Fruit fly (Drosophila melanogaster) whole organism, prepupa: ENCODE data around the gene CG34417.

ENCODE experiments used
- Blimp-1 ChIP-seq: fragments of 200-800 bp; sonication (Bioruptor generic); optimal IDR thresholded peaks from 3 replicates; lab custom pipeline; 2017; ENCODE audit warnings: missing biosample characterization, missing genetic modification characterization, mild to moderate bottlenecking, moderate library complexity, missing genetic modification reagents
- CG10631 ChIP-seq: fragments of 200-800 bp; sonication (Bioruptor generic); optimal IDR thresholded peaks from 2 replicates; lab custom pipeline; 2016; ENCODE audit warnings: missing biosample characterization, missing genetic modification characterization
- CG10669 ChIP-seq: fragments of 200-800 bp; sonication (Bioruptor generic); optimal IDR thresholded peaks from 3 replicates; lab custom pipeline; 2018; ENCODE audit warnings: missing biosample characterization, mild to moderate bottlenecking, missing genetic modification characterization, moderate library complexity
- CG11294 ChIP-seq: fragments of 200-800 bp; sonication (Bioruptor generic); IDR thresholded peaks from 2 replicates; pipeline ENCODE4 v1.3.6; 2022; ENCODE audit warnings: missing biosample characterization, missing genetic modification characterization
- CG15336 ChIP-seq: fragments of 200-800 bp; sonication (Bioruptor generic); IDR thresholded peaks from 2 replicates; pipeline ENCODE4 v1.3.6; 2022; ENCODE audit warnings: missing biosample characterization, missing genetic modification characterization
- CG16779 ChIP-seq: fragments of 200-800 bp; sonication (Bioruptor generic); optimal IDR thresholded peaks from 3 replicates; lab custom pipeline; 2017; ENCODE audit warnings: missing biosample characterization, mild to moderate bottlenecking, missing genetic modification characterization
- CG31627 ChIP-seq: fragments of 200-800 bp; sonication (Bioruptor generic); optimal IDR thresholded peaks from 3 replicates; lab custom pipeline; 2016; ENCODE audit warnings: missing biosample characterization, missing genetic modification characterization
- CG34406 ChIP-seq: fragments of 200-800 bp; sonication (Bioruptor generic); optimal IDR thresholded peaks from 3 replicates; lab custom pipeline; 2016; ENCODE audit warnings: missing biosample characterization, missing genetic modification characterization
- CG4318 ChIP-seq: fragments of 200-800 bp; sonication (Bioruptor generic); optimal IDR thresholded peaks from 3 replicates; lab custom pipeline; 2017; ENCODE audit warnings: missing biosample characterization, mild to moderate bottlenecking, missing genetic modification characterization
- CG6163 ChIP-seq: fragments of 200-800 bp; sonication (Bioruptor generic); IDR thresholded peaks from 3 replicates; pipeline ENCODE4 v1.3.6; 2022; ENCODE audit warnings: missing biosample characterization, missing genetic modification characterization
- CG6276 ChIP-seq: fragments of 200-800 bp; sonication (Bioruptor generic); optimal IDR thresholded peaks from 2 replicates; lab custom pipeline; 2017; ENCODE audit warnings: missing biosample characterization, mild to moderate bottlenecking, missing genetic modification characterization
- CG6792 ChIP-seq: fragments of 200-800 bp; sonication (Bioruptor generic); optimal IDR thresholded peaks from 3 replicates; lab custom pipeline; 2016; ENCODE audit warnings: missing biosample characterization, missing genetic modification characterization
- CG6808 ChIP-seq: fragments of 200-800 bp; sonication (Bioruptor generic); optimal IDR thresholded peaks from 3 replicates; lab custom pipeline; 2017; ENCODE audit warnings: missing biosample characterization, missing genetic modification characterization, mild to moderate bottlenecking, moderate library complexity, missing genetic modification reagents
- CG7368 ChIP-seq: fragments of 200-800 bp; sonication (Bioruptor generic); optimal IDR thresholded peaks from 3 replicates; lab custom pipeline; 2016; ENCODE audit warnings: missing biosample characterization, missing genetic modification characterization
- CG8119 ChIP-seq: fragments of 200-800 bp; sonication (Bioruptor generic); IDR thresholded peaks from 3 replicates; pipeline ENCODE4 v1.3.6; 2022; ENCODE audit warnings: missing biosample characterization, missing genetic modification characterization
- CG8319 ChIP-seq: fragments of 200-800 bp; sonication (Bioruptor generic); optimal IDR thresholded peaks from 3 replicates; lab custom pipeline; 2016; ENCODE audit warnings: missing biosample characterization, missing genetic modification characterization
- CG8632 ChIP-seq: fragments of 200-800 bp; sonication (Bioruptor generic); optimal IDR thresholded peaks from 3 replicates; lab custom pipeline; 2016; ENCODE audit warnings: missing biosample characterization, missing genetic modification characterization
- CG9139 ChIP-seq: fragments of 200-800 bp; sonication (Bioruptor generic); optimal IDR thresholded peaks from 3 replicates; lab custom pipeline; 2017; ENCODE audit warnings: missing biosample characterization, mild to moderate bottlenecking, missing genetic modification characterization
- Eip75B ChIP-seq: fragments of 200-800 bp; sonication (Bioruptor generic); optimal IDR thresholded peaks from 3 replicates; lab custom pipeline; 2016; ENCODE audit warnings: missing biosample characterization, missing genetic modification characterization
- Ets21C ChIP-seq: fragments of 200-800 bp; sonication (Bioruptor generic); optimal IDR thresholded peaks from 3 replicates; lab custom pipeline; 2016; ENCODE audit warnings: missing biosample characterization, missing genetic modification characterization
- Ets96B ChIP-seq: fragments of 200-800 bp; optimal IDR thresholded peaks from 2 replicates; lab custom pipeline; 2019; ENCODE audit warnings: missing biosample characterization, mild to moderate bottlenecking, missing genetic modification characterization, moderate library complexity
- Hr39 ChIP-seq: fragments of 200-800 bp; sonication (Bioruptor generic); optimal IDR thresholded peaks from 2 replicates; lab custom pipeline; 2016; ENCODE audit warnings: missing biosample characterization, missing genetic modification characterization
- Smox ChIP-seq: fragments of 200-800 bp; sonication (Bioruptor generic); optimal IDR thresholded peaks from 3 replicates; lab custom pipeline; 2016; ENCODE audit warnings: missing biosample characterization, missing genetic modification characterization
- Sox102F ChIP-seq: fragments of 200-800 bp; sonication (Bioruptor generic); optimal IDR thresholded peaks from 2 replicates; lab custom pipeline; 2016; ENCODE audit warnings: missing biosample characterization, mild to moderate bottlenecking, missing genetic modification characterization
- Sox14 ChIP-seq: fragments of 200-800 bp; sonication (Bioruptor generic); optimal IDR thresholded peaks from 3 replicates; lab custom pipeline; 2016; ENCODE audit warnings: missing biosample characterization, missing genetic modification characterization
- Sox15 ChIP-seq: fragments of 200-800 bp; sonication (Bioruptor generic); optimal IDR thresholded peaks from 3 replicates; lab custom pipeline; 2016; ENCODE audit warnings: missing biosample characterization, missing genetic modification characterization
- acj6 ChIP-seq: fragments of 200-800 bp; sonication (Bioruptor generic); optimal IDR thresholded peaks from 3 replicates; lab custom pipeline; 2016; ENCODE audit warnings: missing biosample characterization, missing genetic modification characterization
- cyc ChIP-seq: fragments of 200-800 bp; sonication (Bioruptor generic); optimal IDR thresholded peaks from 3 replicates; lab custom pipeline; 2016; ENCODE audit warnings: missing biosample characterization, missing genetic modification characterization
- dac ChIP-seq: fragments of 200-800 bp; sonication (Bioruptor generic); optimal IDR thresholded peaks from 2 replicates; lab custom pipeline; 2017; ENCODE audit warnings: missing biosample characterization, mild to moderate bottlenecking, missing genetic modification characterization
- eg ChIP-seq: fragments of 200-800 bp; sonication (Bioruptor generic); IDR thresholded peaks from 3 replicates; pipeline ENCODE4 v1.3.6; 2022; ENCODE audit warnings: missing biosample characterization, missing genetic modification characterization
- esn ChIP-seq: fragments of 200-800 bp; sonication (Bioruptor generic); optimal IDR thresholded peaks from 2 replicates; lab custom pipeline; 2016; ENCODE audit warnings: missing biosample characterization, mild to moderate bottlenecking, missing genetic modification characterization, moderate library complexity
- fd59A ChIP-seq: fragments of 200-800 bp; sonication (Bioruptor generic); optimal IDR thresholded peaks from 2 replicates; lab custom pipeline; 2017; ENCODE audit warnings: missing biosample characterization, mild to moderate bottlenecking, missing genetic modification characterization, missing genetic modification reagents
- fkh ChIP-seq: fragments of 200-800 bp; sonication (Bioruptor generic); optimal IDR thresholded peaks from 3 replicates; lab custom pipeline; 2017; ENCODE audit warnings: missing biosample characterization, mild to moderate bottlenecking, missing genetic modification characterization, moderate library complexity
- lz ChIP-seq: fragments of 200-800 bp; sonication (Bioruptor generic); optimal IDR thresholded peaks from 3 replicates; lab custom pipeline; 2016; ENCODE audit warnings: missing biosample characterization, missing genetic modification characterization
- net ChIP-seq: fragments of 200-800 bp; sonication (Bioruptor generic); optimal IDR thresholded peaks from 3 replicates; lab custom pipeline; 2016; ENCODE audit warnings: missing biosample characterization, missing genetic modification characterization
- pdm3 ChIP-seq: fragments of 200-800 bp; sonication (Bioruptor generic); optimal IDR thresholded peaks from 3 replicates; lab custom pipeline; 2016; ENCODE audit warnings: missing biosample characterization, missing genetic modification characterization
- salr ChIP-seq, 2 experiments: fragments of 200-800 bp; sonication (Bioruptor generic); optimal IDR thresholded peaks; 3 replicates each; lab custom pipeline; 2016 to 2018; ENCODE audit warnings: missing biosample characterization in 2 of 2, missing genetic modification characterization in 2 of 2, mild to moderate bottlenecking in 1 of 2
- vri ChIP-seq: fragments of 200-800 bp; sonication (Bioruptor generic); optimal IDR thresholded peaks from 3 replicates; lab custom pipeline; 2016; ENCODE audit warnings: missing biosample characterization, mild to moderate bottlenecking, missing genetic modification characterization

The CG34417 gene

DNA sequence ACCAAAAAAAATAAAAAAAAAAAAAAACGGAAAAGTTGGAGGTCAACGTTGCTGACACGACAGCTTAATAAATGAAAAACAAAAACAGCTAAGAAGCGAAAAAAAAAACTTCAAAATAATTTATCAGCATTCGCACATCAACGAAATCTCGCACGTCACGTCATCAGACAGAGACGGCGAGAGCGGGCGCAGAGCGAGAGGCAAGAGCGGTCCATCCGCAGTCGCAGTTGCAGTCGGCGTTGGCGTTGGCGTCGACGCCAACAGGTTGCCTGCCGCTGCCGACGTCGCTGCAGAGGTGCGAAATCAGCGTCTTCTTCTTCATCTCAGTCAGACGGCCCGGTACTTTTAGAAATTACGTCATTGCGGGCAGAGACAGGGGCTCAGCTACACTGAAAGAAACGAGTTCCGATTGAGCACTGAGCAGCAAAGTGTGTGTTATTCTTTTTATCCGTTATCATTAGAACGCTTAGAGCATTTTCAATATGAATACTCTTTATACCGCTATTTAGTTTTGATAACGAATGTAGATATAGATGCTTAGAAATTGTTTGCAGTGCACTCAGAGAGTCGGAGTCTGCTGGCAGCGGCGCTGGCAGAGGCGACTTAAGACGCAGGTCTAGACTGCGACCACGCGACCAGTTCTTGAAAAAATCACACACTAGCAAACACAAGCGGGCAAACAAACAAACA lies 9.0 kb downstream of the CG34417 start (continued):
- TF ChIP-seq Ets21C (GFP tag; lab: Kevin White, UChicago) = peak; percentile 89
- TF ChIP-seq Sox15 (GFP tag; lab: Kevin White, UChicago) = peak; percentile 91
- peak; percentile 92 for TF ChIP-seq dac (GFP tag; lab: Kevin White, UChicago)
- TF ChIP-seq eg (GFP tag; lab: Robert Waterston, UW) = peak; percentile 98
- peak; percentile 96 for TF ChIP-seq Sox14
- TF ChIP-seq CG6276 (GFP tag; lab: Kevin White, UChicago) = peak; percentile 96
- peak; percentile 95 for TF ChIP-seq Hr39 (GFP tag; lab: Kevin White, UChicago)
- peak; percentile 95 for TF ChIP-seq acj6 (GFP tag; lab: Kevin White, UChicago)
- TF ChIP-seq CG10631 = peak; percentile 96
- peak; percentile 89 for TF ChIP-seq CG34406 (GFP tag; lab: Kevin White, UChicago)
- peak; percentile 91 for TF ChIP-seq CG8632 (GFP tag; lab: Kevin White, UChicago)
- TF ChIP-seq CG9139 (GFP tag; lab: Kevin White, UChicago) = peak; percentile 84
- peak; percentile 88 for TF ChIP-seq Blimp-1 (GFP tag; lab: Kevin White, UChicago)
- peak; percentile 95 for TF ChIP-seq net (GFP tag; lab: Kevin White, UChicago)
- peak; percentile 95 for TF ChIP-seq CG10669 (GFP tag; lab: Kevin White, UChicago)
- TF ChIP-seq CG6163 (GFP tag; lab: Robert Waterston, UW) = peak; percentile 99
- TF ChIP-seq CG15336 (GFP tag; lab: Robert Waterston, UW) = peak; percentile 98
- peak; percentile 98 for TF ChIP-seq CG8119 (GFP tag; lab: Robert Waterston, UW)
- TF ChIP-seq pdm3 (GFP tag; lab: Kevin White, UChicago) = peak; percentile 96
- TF ChIP-seq fkh = peak; percentile 78
- peak; percentile 95 for TF ChIP-seq esn (GFP tag; lab: Kevin White, UChicago)
- peak; percentile 94 for TF ChIP-seq Ets96B (tag; lab: Kevin White, UChicago)
- peak; percentile 94 for TF ChIP-seq CG11294 (GFP tag; lab: Robert Waterston, UW)
- TF ChIP-seq CG31627 = peak; percentile 96
- peak; percentile 99 for TF ChIP-seq vri (GFP tag; lab: Kevin White, UChicago)

DNA sequence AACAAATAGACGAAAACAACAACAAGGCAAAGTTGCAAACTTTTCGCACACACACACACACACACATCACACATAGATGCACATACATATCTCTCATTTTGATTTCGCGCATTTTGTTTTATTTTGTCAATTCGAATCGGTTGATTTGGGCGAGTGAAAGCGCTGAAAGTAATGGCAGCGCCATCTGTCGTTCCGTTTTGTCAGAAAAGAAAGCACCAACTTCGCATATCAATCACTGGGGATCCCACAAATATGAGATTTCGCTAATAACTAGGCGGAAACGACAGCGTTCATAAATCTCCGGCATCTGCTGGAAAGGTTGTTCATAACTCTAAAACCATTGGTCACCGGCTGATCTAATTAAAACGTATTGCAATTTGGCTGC lies 9.5 kb downstream of the CG34417 start:
- TF ChIP-seq CG8632 (GFP tag; lab: Kevin White, UChicago) = no peak
- no peak for TF ChIP-seq salr (GFP tag; optimal IDR thresholded peaks at IDR 0.05; lab: Kevin White, UChicago)
- no peak for TF ChIP-seq Sox102F (GFP tag; lab: Kevin White, UChicago)
- TF ChIP-seq CG6276 (GFP tag; lab: Kevin White, UChicago) = no peak
- TF ChIP-seq CG10631 = no peak
- no peak for TF ChIP-seq CG4318 (GFP tag; lab: Kevin White, UChicago)
- no peak for TF ChIP-seq Smox (GFP tag; lab: Kevin White, UChicago)
- no peak for TF ChIP-seq Eip75B (GFP tag; lab: Kevin White, UChicago)
- TF ChIP-seq lz (GFP tag; lab: Kevin White, UChicago) = no peak
- no peak for TF ChIP-seq Sox14
- no peak for TF ChIP-seq CG6808
- no peak for TF ChIP-seq CG7368
- no peak for TF ChIP-seq cyc
- TF ChIP-seq, all 60 proteins: peak for 0

DNA sequence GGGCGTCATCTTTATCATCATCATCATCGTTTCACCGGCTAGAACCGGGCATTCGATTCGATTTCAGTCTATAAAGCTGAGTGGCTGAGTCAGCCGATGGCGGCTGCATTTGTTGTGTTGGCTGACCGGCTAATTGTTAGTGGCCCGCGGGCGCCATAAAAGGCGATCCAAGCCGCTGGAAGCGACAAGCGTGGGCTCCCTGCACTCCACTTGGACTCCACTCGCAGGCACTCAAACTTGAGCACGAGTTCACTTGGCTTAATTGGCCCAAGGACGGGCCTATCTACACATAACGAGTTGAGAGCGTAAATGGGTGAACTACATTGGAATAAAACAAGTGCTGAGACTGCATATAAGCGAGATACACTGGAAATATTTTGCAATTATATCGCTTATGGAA lies 10.9 kb downstream of the CG34417 start:
- TF ChIP-seq fd59A (GFP tag; lab: Kevin White, UChicago) = no peak
- TF ChIP-seq vri (GFP tag; lab: Kevin White, UChicago) = no peak
- TF ChIP-seq esn (GFP tag; lab: Kevin White, UChicago) = no peak
- no peak for TF ChIP-seq CG8319
- no peak for TF ChIP-seq acj6 (GFP tag; lab: Kevin White, UChicago)
- no peak for TF ChIP-seq CG16779 (tag; lab: Kevin White, UChicago)
- TF ChIP-seq CG6792 (GFP tag; lab: Kevin White, UChicago) = no peak
- TF ChIP-seq CG34406 (GFP tag; lab: Kevin White, UChicago) = no peak
- TF ChIP-seq, all 60 proteins: peak for 0
